Worm (Caenorhabditis elegans): Measurements from ENCODE around the gene F01G10.9.

F01G10.9 gene

ce11 chrIV:10288575-10288974 is 29.1 kb upstream of the F01G10.9 start:
- no peak for TF ChIP-seq unc-86 (tag; optimal IDR thresholded peaks at IDR 0.05)
- TF ChIP-seq vab-15 (tag; optimal IDR thresholded peaks at IDR 0.05), result no peak
- no peak for TF ChIP-seq elt-3 (tag; optimal IDR thresholded peaks at IDR 0.05)
- TF ChIP-seq nhr-90 (tag; optimal IDR thresholded peaks at IDR 0.05; ENCODE audit: poor library complexity), result no peak
- no peak for TF ChIP-seq nhr-28 (tag; optimal IDR thresholded peaks at IDR 0.05)
- no peak for TF ChIP-seq tbx-2 (tag; optimal IDR thresholded peaks at IDR 0.05)
- TF ChIP-seq nhr-47 (tag; optimal IDR thresholded peaks at IDR 0.05), result no peak
- no peak for TF ChIP-seq ama-1 (optimal IDR thresholded peaks at IDR 0.05)
- TF ChIP-seq ztf-4 (tag; optimal IDR thresholded peaks at IDR 0.05), result no peak
- no peak for TF ChIP-seq irx-1 (tag; optimal IDR thresholded peaks at IDR 0.05)
- TF ChIP-seq ceh-88 (GFP tag; IDR thresholded peaks at IDR 0.05), result no peak
- no peak for TF ChIP-seq fkh-8 (tag; optimal IDR thresholded peaks at IDR 0.05)
- no peak for TF ChIP-seq rnt-1 (tag; optimal IDR thresholded peaks at IDR 0.05)
- TF ChIP-seq ceh-8 (GFP tag; optimal IDR thresholded peaks at IDR 0.05), result no peak
- no peak for TF ChIP-seq snu-23 (GFP tag; optimal IDR thresholded peaks at IDR 0.05)
- no peak for TF ChIP-seq unc-62 (GFP tag; optimal IDR thresholded peaks at IDR 0.05)
- TF ChIP-seq nhr-76 (tag; optimal IDR thresholded peaks at IDR 0.05), result no peak

- TF ChIP-seq F16B12.6 (tag; optimal IDR thresholded peaks at IDR 0.05), result no peak
- no peak for TF ChIP-seq ztf-4 (tag; optimal IDR thresholded peaks at IDR 0.05)
- TF ChIP-seq snpc-4 (tag; optimal IDR thresholded peaks at IDR 0.05), result no peak
- TF ChIP-seq jun-1 (tag; optimal IDR thresholded peaks at IDR 0.05), result no peak
- no peak for TF ChIP-seq lin-15B (tag; optimal IDR thresholded peaks at IDR 0.05)
- no peak for TF ChIP-seq nhr-28 (tag; optimal IDR thresholded peaks at IDR 0.05)
- TF ChIP-seq ceh-88 (GFP tag; IDR thresholded peaks at IDR 0.05), result no peak
- no peak for TF ChIP-seq ceh-8 (GFP tag; optimal IDR thresholded peaks at IDR 0.05)
- TF ChIP-seq irx-1 (tag; optimal IDR thresholded peaks at IDR 0.05), result no peak
- no peak for TF ChIP-seq zag-1 (tag; optimal IDR thresholded peaks at IDR 0.05)
- TF ChIP-seq nhr-12 (tag; optimal IDR thresholded peaks at IDR 0.05), result no peak
- no peak for TF ChIP-seq nhr-11 (tag; optimal IDR thresholded peaks at IDR 0.05)
- no peak for TF ChIP-seq elt-3 (tag; optimal IDR thresholded peaks at IDR 0.05)
- TF ChIP-seq hlh-17 (GFP tag; optimal IDR thresholded peaks at IDR 0.05; ENCODE audit: borderline replicate concordance), result no peak
- TF ChIP-seq nhr-90 (tag; optimal IDR thresholded peaks at IDR 0.05; ENCODE audit: poor library complexity), result no peak
- no peak for TF ChIP-seq egl-13 (tag; optimal IDR thresholded peaks at IDR 0.05)
- TF ChIP-seq lin-14 (GFP tag; optimal IDR thresholded peaks at IDR 0.05), result no peak
Observed at ce11 chrIV:10286655-10287054, 27.2 kb upstream of the F01G10.9 start, which contains the start of gene ebax-1. ebax-1 (plus strand) TSS chrIV:10286955.

ce11 chrIV:10285328-10285727 is 25.9 kb upstream of the F01G10.9 start:
- TF ChIP-seq ama-1 (optimal IDR thresholded peaks at IDR 0.05), result no peak

ce11 chrIV:10284194-10284910 is 24.9 kb upstream of the F01G10.9 start, which contains the start of gene rad-51:
rad-51 (minus strand) TSS chrIV:10284244.
- no peak for TF ChIP-seq lin-39 (tag; optimal IDR thresholded peaks at IDR 0.05)
- TF ChIP-seq mef-2 (tag; optimal IDR thresholded peaks at IDR 0.05), result no peak
- no peak for TF ChIP-seq hlh-17 (GFP tag; optimal IDR thresholded peaks at IDR 0.05; ENCODE audit: borderline replicate concordance)
- TF ChIP-seq nhr-19 (GFP tag; conservative IDR thresholded peaks at IDR 0.05), result no peak; the same call in 1 of the 2 replicates
- TF ChIP-seq nhr-47 (tag; optimal IDR thresholded peaks at IDR 0.05), result no peak
- no peak for TF ChIP-seq unc-130 (tag; optimal IDR thresholded peaks at IDR 0.05)
- no peak for TF ChIP-seq nhr-12 (tag; optimal IDR thresholded peaks at IDR 0.05)
- TF ChIP-seq fkh-8 (tag; optimal IDR thresholded peaks at IDR 0.05), result peak; percentile 51
- TF ChIP-seq nhr-85 (tag), result peak; percentile 1
- TF ChIP-seq pax-3 (tag; optimal IDR thresholded peaks at IDR 0.05), result no peak
- TF ChIP-seq hpl-2 (GFP tag; optimal IDR thresholded peaks at IDR 0.05), result no peak
- no peak for TF ChIP-seq ceh-88 (GFP tag; IDR thresholded peaks at IDR 0.05)
- TF ChIP-seq efl-1 (optimal IDR thresholded peaks at IDR 0.05), result peak; percentile 57 to 89
- TF ChIP-seq efl-1 (GFP tag; optimal IDR thresholded peaks at IDR 0.05 in 1 of 2), result peak; percentile 86 to 98
- peak; percentile 46 for TF ChIP-seq skn-1 (tag; optimal IDR thresholded peaks at IDR 0.05)
- peak; percentile 64 for TF ChIP-seq nhr-20 (tag; optimal IDR thresholded peaks at IDR 0.05)
- TF ChIP-seq alr-1 (tag; optimal IDR thresholded peaks at IDR 0.05; ENCODE audit: borderline replicate concordance), result no peak
- TF ChIP-seq ceh-63 (GFP tag; optimal IDR thresholded peaks at IDR 0.05), result no peak
- TF ChIP-seq vab-15 (tag; optimal IDR thresholded peaks at IDR 0.05), result no peak
- TF ChIP-seq egl-27 (tag; optimal IDR thresholded peaks at IDR 0.05), result no peak
- no peak for TF ChIP-seq zip-4 (GFP tag; optimal IDR thresholded peaks at IDR 0.05)
- TF ChIP-seq blmp-1 (tag; optimal IDR thresholded peaks at IDR 0.05), result peak; percentile 48
- TF ChIP-seq lsy-2 (tag; optimal IDR thresholded peaks at IDR 0.05), result peak; percentile 48 to 79
- TF ChIP-seq nhr-77 (tag; optimal IDR thresholded peaks at IDR 0.05), result peak; percentile 39
- TF ChIP-seq nhr-71 (tag; optimal IDR thresholded peaks at IDR 0.05), result peak; percentile 68

Measured in whole organism, L1 larva.